Worm (Caenorhabditis elegans) whole organism, L4 larva: ENCODE measurements around the gene srw-40.

Experiments
- aly-2 ChIP-seq: sonication (generic microtip); optimal IDR thresholded peaks from 2 replicates; lab custom pipeline; 2018; ENCODE audit warnings: missing biosample characterization, missing genetic modification characterization
- ctbp-1 ChIP-seq: fragments of 200-800 bp; sonication (Bioruptor generic); IDR thresholded peaks from 2 replicates; pipeline ENCODE4 v1.3.6; 2022; ENCODE audit warnings: missing genetic modification reagents, missing genetic modification characterization, missing compliant biosample characterization
- hmg-1.1 ChIP-seq: fragments of 200-800 bp; sonication (Bioruptor generic); IDR thresholded peaks from 2 replicates; pipeline ENCODE4 v1.3.6; 2022; ENCODE audit warnings: missing genetic modification reagents, missing genetic modification characterization, missing compliant biosample characterization
- nhr-28 ChIP-seq: fragments of 150-350 bp; optimal IDR thresholded peaks from 2 replicates; lab custom pipeline; 2014; ENCODE audit warnings: missing biosample characterization, missing genetic modification characterization
- skn-1 ChIP-seq: fragments of 150-350 bp; optimal IDR thresholded peaks from 2 replicates; lab custom pipeline; 2014; ENCODE audit warnings: missing biosample characterization, missing genetic modification characterization
- zip-11 ChIP-seq: fragments of 200-800 bp; sonication (Bioruptor generic); IDR thresholded peaks from 2 replicates; pipeline ENCODE4 v1.3.6; 2022; ENCODE audit warnings: missing genetic modification characterization, missing compliant biosample characterization
- ztf-11 ChIP-seq: fragments of 150-350 bp; optimal IDR thresholded peaks from 2 replicates; lab custom pipeline; 2014; ENCODE audit warnings: missing biosample characterization, missing genetic modification characterization

DNA sequence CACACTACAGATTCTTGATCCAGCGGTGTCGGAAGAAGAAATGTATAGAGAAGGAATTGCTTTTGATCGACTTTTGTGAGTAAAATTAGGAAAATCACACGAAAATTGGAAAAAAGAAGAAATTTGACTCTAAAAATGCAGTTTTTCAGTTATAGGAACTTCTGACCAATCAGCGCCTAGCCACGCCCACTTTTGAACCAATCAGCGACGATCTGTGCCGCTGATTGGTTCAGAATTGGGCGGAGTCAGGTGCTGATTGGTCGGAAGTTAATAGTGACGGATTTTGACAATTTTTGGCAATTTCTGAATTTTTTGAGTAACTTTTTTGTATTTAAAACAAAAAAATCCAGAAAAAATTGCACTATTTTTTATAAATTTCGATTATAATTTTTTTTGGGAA lies 25.6 kb upstream of the srw-40 start:
- TF ChIP-seq nhr-28 (tag; lab: Kevin White, UChicago) (no peak), ctbp-1 (GFP tag; lab: Robert Waterston, UW) (no peak), ztf-11 (tag; lab: Kevin White, UChicago) (no peak), aly-2 (tag; lab: Kevin White, UChicago) (no peak), hmg-1.1 (no peak), zip-11 (no peak), skn-1 (tag; lab: Kevin White, UChicago) (no peak)
